Fruit fly (Drosophila melanogaster) whole organism, embryonic: ENCODE data around the gene MtnD.

ENCODE experiments used
- Ada2b ChIP-seq: fragments of 200-800 bp; sonication (Bioruptor generic); IDR thresholded peaks from 2 replicates; pipeline ENCODE4 v1.3.6; 2022; ENCODE audit warnings: missing biosample characterization, missing genetic modification characterization
- Atf-2 ChIP-seq: fragments of 200-800 bp; sonication (Bioruptor generic); optimal IDR thresholded peaks from 2 replicates; lab custom pipeline; 2016; ENCODE audit warnings: missing biosample characterization, missing genetic modification characterization
- B-H2 ChIP-seq: fragments of 200-800 bp; sonication (Bioruptor generic); optimal IDR thresholded peaks from 2 replicates; lab custom pipeline; 2018; ENCODE audit warnings: missing biosample characterization, mild to moderate bottlenecking, missing genetic modification characterization
- Bgb ChIP-seq: fragments of 200-800 bp; sonication (Bioruptor generic); IDR thresholded peaks from 2 replicates; pipeline ENCODE4 v1.3.6; 2022; ENCODE audit warnings: missing biosample characterization, missing genetic modification characterization; ENCODE audit not compliant: partially characterized antibody
- CG10147 ChIP-seq: fragments of 200-800 bp; sonication (Bioruptor generic); optimal IDR thresholded peaks from 2 replicates; lab custom pipeline; 2019; ENCODE audit warnings: missing biosample characterization, mild to moderate bottlenecking, missing genetic modification characterization, moderate library complexity
- CG1024 ChIP-seq: fragments of 200-800 bp; sonication (Bioruptor generic); IDR thresholded peaks from 2 replicates; pipeline ENCODE4 v1.3.6; 2022; ENCODE audit warnings: missing biosample characterization, missing genetic modification characterization
- CG11560 ChIP-seq: fragments of 200-800 bp; sonication (Bioruptor generic); IDR thresholded peaks from 3 replicates; pipeline ENCODE4 v1.3.6; 2022; ENCODE audit warnings: missing biosample characterization, missing genetic modification characterization
- CG11696 ChIP-seq: fragments of 200-800 bp; sonication (Bioruptor generic); IDR thresholded peaks from 2 replicates; pipeline ENCODE4 v1.3.6; 2022; ENCODE audit warnings: missing biosample characterization, missing genetic modification characterization
- CG16815 ChIP-seq: fragments of 200-800 bp; sonication (Bioruptor generic); optimal IDR thresholded peaks from 3 replicates; lab custom pipeline; 2017; ENCODE audit warnings: missing biosample characterization, mild to moderate bottlenecking, missing genetic modification characterization
- CG17361 ChIP-seq: fragments of 200-800 bp; sonication (Bioruptor generic); IDR thresholded peaks from 3 replicates; pipeline ENCODE4 v1.3.6; 2022; ENCODE audit warnings: missing biosample characterization, missing genetic modification characterization
- CG18011 ChIP-seq: fragments of 200-800 bp; sonication (Bioruptor generic); optimal IDR thresholded peaks from 2 replicates; lab custom pipeline; 2017; ENCODE audit warnings: missing biosample characterization, missing genetic modification characterization, mild to moderate bottlenecking, moderate library complexity, missing genotype
- CG30020 ChIP-seq: fragments of 200-800 bp; optimal IDR thresholded peaks from 2 replicates; lab custom pipeline; 2019; ENCODE audit warnings: missing biosample characterization, mild to moderate bottlenecking, missing genetic modification characterization, moderate library complexity
- CG33213 ChIP-seq: fragments of 200-800 bp; sonication (Bioruptor generic); optimal IDR thresholded peaks from 3 replicates; lab custom pipeline; 2016; ENCODE audit warnings: missing biosample characterization, missing genetic modification characterization
- CG33557 ChIP-seq: fragments of 200-800 bp; sonication (Bioruptor generic); optimal IDR thresholded peaks from 2 replicates; lab custom pipeline; 2019; ENCODE audit warnings: missing biosample characterization, mild to moderate bottlenecking, missing genetic modification characterization, moderate library complexity
- CG42726 ChIP-seq: fragments of 200-800 bp; sonication (Bioruptor generic); IDR thresholded peaks from 2 replicates; pipeline ENCODE4 v1.3.6; 2022; ENCODE audit warnings: missing biosample characterization, missing genetic modification characterization; ENCODE audit not compliant: partially characterized antibody
- CG4617 ChIP-seq: fragments of 200-800 bp; sonication (Bioruptor generic); optimal IDR thresholded peaks from 3 replicates; lab custom pipeline; 2016; ENCODE audit warnings: missing biosample characterization, missing genetic modification characterization, borderline replicate concordance
- CG6683 ChIP-seq: fragments of 200-800 bp; sonication (Bioruptor generic); optimal IDR thresholded peaks from 2 replicates; lab custom pipeline; 2017; ENCODE audit warnings: missing biosample characterization, mild to moderate bottlenecking, missing genetic modification characterization, missing genetic modification reagents
- CG6813 ChIP-seq: fragments of 200-800 bp; sonication (Bioruptor generic); optimal IDR thresholded peaks from 2 replicates; lab custom pipeline; 2017; ENCODE audit warnings: missing biosample characterization, missing genetic modification characterization, mild to moderate bottlenecking, moderate library complexity, missing genetic modification reagents
- CG6854 ChIP-seq: fragments of 200-800 bp; sonication (Bioruptor generic); optimal IDR thresholded peaks from 3 replicates; lab custom pipeline; 2017; ENCODE audit warnings: missing biosample characterization, mild to moderate bottlenecking, missing genetic modification characterization
- CG7963 ChIP-seq: fragments of 200-800 bp; sonication (Bioruptor generic); IDR thresholded peaks from 3 replicates; pipeline ENCODE4 v1.3.6; 2022; ENCODE audit warnings: missing biosample characterization, missing genetic modification characterization; ENCODE audit not compliant: partially characterized antibody
- CG8478 ChIP-seq: fragments of >200 bp; optimal IDR thresholded peaks from 2 replicates; lab custom pipeline; 2018
- CG9797 ChIP-seq: fragments of 200-800 bp; sonication (Bioruptor generic); optimal IDR thresholded peaks from 3 replicates; lab custom pipeline; 2018; ENCODE audit warnings: missing biosample characterization, mild to moderate bottlenecking, missing genetic modification characterization
- Dfd ChIP-seq, 2 experiments: fragments of >200 bp; optimal IDR thresholded peaks; 2 replicates each; lab custom pipeline; 2017; ENCODE audit warnings: missing biosample characterization in 2 of 2, missing genetic modification characterization in 2 of 2
- Dll ChIP-seq: fragments of 200-800 bp; sonication (Bioruptor generic); IDR thresholded peaks from 4 replicates; pipeline ENCODE4 v1.3.6; 2022; ENCODE audit warnings: missing biosample characterization, missing genetic modification characterization; ENCODE audit not compliant: partially characterized antibody
- H2.0 ChIP-seq: fragments of 200-800 bp; sonication (Bioruptor generic); IDR thresholded peaks from 2 replicates; pipeline ENCODE4 v1.3.6; 2022; ENCODE audit warnings: missing biosample characterization, missing genetic modification characterization
- HLHmδ ChIP-seq: fragments of 200-800 bp; sonication (Bioruptor generic); optimal IDR thresholded peaks from 2 replicates; lab custom pipeline; 2018; ENCODE audit warnings: missing biosample characterization, mild to moderate bottlenecking, missing genetic modification characterization, moderate library complexity
- Hr3 ChIP-seq: fragments of 200-800 bp; sonication (Bioruptor generic); optimal IDR thresholded peaks from 3 replicates; lab custom pipeline; 2016; ENCODE audit warnings: missing biosample characterization, missing genetic modification characterization
- Lim3 ChIP-seq: fragments of 200-800 bp; sonication (Bioruptor generic); IDR thresholded peaks from 2 replicates; pipeline ENCODE4 v1.3.6; 2022; ENCODE audit warnings: missing biosample characterization, missing genetic modification characterization
- Optix ChIP-seq: fragments of 200-800 bp; sonication (Bioruptor generic); IDR thresholded peaks from 3 replicates; pipeline ENCODE4 v1.3.6; 2022; ENCODE audit warnings: missing biosample characterization, missing genetic modification characterization
- Usf ChIP-seq: fragments of 200-800 bp; sonication (Bioruptor generic); optimal IDR thresholded peaks from 2 replicates; lab custom pipeline; 2017; ENCODE audit warnings: missing genotype, missing biosample characterization, missing genetic modification characterization
- cad ChIP-seq: fragments of >200 bp; optimal IDR thresholded peaks from 2 replicates; lab custom pipeline; 2017; ENCODE audit warnings: missing biosample characterization, missing genetic modification characterization
- cg ChIP-seq: fragments of 200-800 bp; sonication (Bioruptor generic); optimal IDR thresholded peaks from 3 replicates; lab custom pipeline; 2019; ENCODE audit warnings: missing biosample characterization, mild to moderate bottlenecking, missing genetic modification characterization, moderate library complexity
- dan ChIP-seq: fragments of 200-800 bp; sonication (Bioruptor generic); IDR thresholded peaks from 2 replicates; pipeline ENCODE4 v1.3.6; 2022; ENCODE audit warnings: missing biosample characterization, missing genetic modification characterization
- dmrt11E ChIP-seq: fragments of 200-800 bp; sonication (Bioruptor generic); optimal IDR thresholded peaks from 3 replicates; lab custom pipeline; 2018; ENCODE audit warnings: missing biosample characterization, mild to moderate bottlenecking, missing genetic modification characterization, moderate library complexity
- grn ChIP-seq: fragments of 200-800 bp; sonication (Bioruptor generic); optimal IDR thresholded peaks from 3 replicates; lab custom pipeline; 2017; ENCODE audit warnings: missing biosample characterization, missing genetic modification characterization
- gt ChIP-seq: fragments of 200-800 bp; sonication (Bioruptor generic); IDR thresholded peaks from 2 replicates; pipeline ENCODE4 v1.3.6; 2022; ENCODE audit warnings: missing biosample characterization, missing genetic modification characterization
- ham ChIP-seq: fragments of 200-800 bp; sonication (Bioruptor generic); IDR thresholded peaks from 2 replicates; pipeline ENCODE4 v1.3.6; 2022; ENCODE audit warnings: missing biosample characterization, missing genetic modification characterization
- jing ChIP-seq: fragments of 200-800 bp; sonication (Bioruptor generic); optimal IDR thresholded peaks from 2 replicates; lab custom pipeline; 2018; ENCODE audit warnings: missing biosample characterization, mild to moderate bottlenecking, missing genetic modification characterization
- mirr ChIP-seq: fragments of 200-800 bp; sonication (Bioruptor generic); optimal IDR thresholded peaks from 3 replicates; lab custom pipeline; 2018; ENCODE audit warnings: missing biosample characterization, mild to moderate bottlenecking, missing genetic modification characterization
- pros ChIP-seq: fragments of 200-800 bp; sonication (Bioruptor generic); optimal IDR thresholded peaks from 3 replicates; lab custom pipeline; 2019; ENCODE audit warnings: missing biosample characterization, mild to moderate bottlenecking, missing genetic modification characterization, moderate library complexity
- ranshi ChIP-seq: fragments of 200-800 bp; sonication (Bioruptor generic); IDR thresholded peaks from 2 replicates; pipeline ENCODE4 v1.3.6; 2022; ENCODE audit warnings: missing biosample characterization, missing genetic modification characterization
- row ChIP-seq: fragments of 200-800 bp; sonication (Bioruptor generic); IDR thresholded peaks from 3 replicates; pipeline ENCODE4 v1.3.6; 2022; ENCODE audit warnings: missing biosample characterization, missing genetic modification characterization
- schlank ChIP-seq: fragments of 200-800 bp; sonication (Bioruptor generic); optimal IDR thresholded peaks from 2 replicates; lab custom pipeline; 2018; ENCODE audit warnings: missing biosample characterization, mild to moderate bottlenecking, missing genetic modification characterization
- so ChIP-seq: fragments of 200-800 bp; sonication (Bioruptor generic); IDR thresholded peaks from 3 replicates; pipeline ENCODE4 v1.3.6; 2022; ENCODE audit warnings: missing biosample characterization, missing genetic modification characterization
- stwl ChIP-seq: fragments of 200-800 bp; sonication (Bioruptor generic); optimal IDR thresholded peaks from 3 replicates; lab custom pipeline; 2018; ENCODE audit warnings: missing biosample characterization, mild to moderate bottlenecking, missing genetic modification characterization, moderate library complexity
- tgo ChIP-seq: fragments of 200-800 bp; sonication (Bioruptor generic); IDR thresholded peaks from 3 replicates; pipeline ENCODE4 v1.3.6; 2022; ENCODE audit warnings: missing biosample characterization, missing genetic modification characterization
- toy ChIP-seq: fragments of 200-800 bp; sonication (Bioruptor generic); IDR thresholded peaks from 2 replicates; pipeline ENCODE4 v1.3.6; 2022; ENCODE audit warnings: missing biosample characterization, missing genetic modification characterization
- tup ChIP-seq: fragments of 200-800 bp; sonication (Bioruptor generic); optimal IDR thresholded peaks from 2 replicates; lab custom pipeline; 2016; ENCODE audit warnings: missing biosample characterization, mild to moderate bottlenecking, missing genetic modification characterization, moderate library complexity
- wor ChIP-seq: fragments of 200-800 bp; sonication (Bioruptor generic); IDR thresholded peaks from 2 replicates; pipeline ENCODE4 v1.3.6; 2022; ENCODE audit warnings: missing biosample characterization, missing genetic modification characterization

MtnD gene

dm6 chr3R:20550632-20551486, 16.1 kb downstream of the MtnD start (continued):
- TF ChIP-seq row (GFP tag; lab: Robert Waterston, UW) (no peak; the same call in 2 of the 3 replicates), grn (GFP tag; lab: Kevin White, UChicago) (peak; percentile 67), CG8478 (lab: Kevin White, UChicago) (no peak), CG33213 (GFP tag; lab: Kevin White, UChicago) (peak; percentile 46), mirr (GFP tag; lab: Kevin White, UChicago) (peak; percentile 95), wor (GFP tag; lab: Robert Waterston, UW) (no peak), Ada2b (GFP tag; lab: Robert Waterston, UW) (no peak), ham (GFP tag; lab: Robert Waterston, UW) (no peak), Optix (GFP tag; lab: Robert Waterston, UW) (no peak), cad (GFP tag; lab: Kevin White, UChicago) (no peak), H2.0 (no peak), CG16815 (GFP tag; lab: Kevin White, UChicago) (no peak), B-H2 (GFP tag; lab: Kevin White, UChicago) (peak; percentile 86), dan (GFP tag; lab: Robert Waterston, UW) (no peak), jing (GFP tag; lab: Kevin White, UChicago) (no peak), Lim3 (no peak), toy (GFP tag; lab: Robert Waterston, UW) (no peak), Dll (peak; percentile 84; the same call in 3 of the 4 replicates), tgo (GFP tag; lab: Robert Waterston, UW) (no peak; the same call in 2 of the 3 replicates), so (peak; percentile 66; the same call in 2 of the 3 replicates), CG18011 (GFP tag; lab: Kevin White, UChicago) (peak; percentile 61), ranshi (GFP tag; lab: Robert Waterston, UW) (peak; percentile 44; the same call in 1 of the 2 replicates), CG11696 (GFP tag; lab: Robert Waterston, UW) (peak; percentile 41; the same call in 1 of the 2 replicates), CG7963 (GFP tag; lab: Robert Waterston, UW) (peak; percentile 96), CG10147 (GFP tag; lab: Kevin White, UChicago) (peak; percentile 52), CG33557 (GFP tag; lab: Kevin White, UChicago) (peak; percentile 94), gt (no peak), CG6813 (peak; percentile 96), Usf (no peak), Atf-2 (peak; percentile 41), HLHmδ (GFP tag; lab: Kevin White, UChicago) (peak; percentile 99), CG6854 (GFP tag; lab: Kevin White, UChicago) (peak; percentile 78), CG11560 (no peak), CG6683 (GFP tag; lab: Kevin White, UChicago) (peak; percentile 68), CG4617 (GFP tag; lab: Kevin White, UChicago) (peak; percentile 65), CG42726 (GFP tag; lab: Robert Waterston, UW) (peak; percentile 97), Bgb (GFP tag; lab: Robert Waterston, UW) (peak; percentile 95), Dfd (GFP tag; optimal IDR thresholded peaks at IDR 0.05; lab: Kevin White, UChicago) (no peak), CG17361 (GFP tag; lab: Robert Waterston, UW) (no peak), stwl (tag; lab: Kevin White, UChicago) (peak; percentile 29), schlank (tag; lab: Kevin White, UChicago) (peak; percentile 91), CG1024 (GFP tag; lab: Robert Waterston, UW) (peak; percentile 22; the same call in 1 of the 2 replicates), CG30020 (tag; lab: Kevin White, UChicago) (no peak), CG9797 (GFP tag; lab: Kevin White, UChicago) (peak; percentile 28), pros (GFP tag; lab: Kevin White, UChicago) (peak; percentile 32), Hr3 (no peak), dmrt11E (tag; lab: Kevin White, UChicago) (peak; percentile 46), tup (peak; percentile 44), cg (peak; percentile 94)
